Worm (Caenorhabditis elegans) whole organism, mixed stage, embryonic: ENCODE data around the gene let-767.

Source experiments
- M03D4.4 ChIP-seq: sonication (generic microtip); optimal IDR thresholded peaks from 2 replicates; lab custom pipeline; 2017; ENCODE audit warnings: mild to moderate bottlenecking, missing genetic modification characterization, missing compliant biosample characterization
- bed-3 ChIP-seq: fragments of 200-800 bp; sonication (Bioruptor generic); optimal IDR thresholded peaks from 3 replicates; lab custom pipeline; 2018; ENCODE audit warnings: mild to moderate bottlenecking, missing genetic modification characterization, moderate library complexity, missing compliant biosample characterization
- blmp-1 ChIP-seq: fragments of 150-350 bp; optimal IDR thresholded peaks from 2 replicates; lab custom pipeline; 2014; ENCODE audit warnings: missing biosample characterization, missing genetic modification characterization
- ceh-39 ChIP-seq: fragments of 150-350 bp; optimal IDR thresholded peaks from 2 replicates; lab custom pipeline; 2014; ENCODE audit warnings: missing biosample characterization, missing genetic modification characterization
- ceh-83 ChIP-seq: fragments of 200-800 bp; sonication (Bioruptor generic); optimal IDR thresholded peaks from 2 replicates; lab custom pipeline; 2018; ENCODE audit warnings: mild to moderate bottlenecking, missing genetic modification characterization, missing compliant biosample characterization
- ces-1 ChIP-seq: fragments of 150-350 bp; optimal IDR thresholded peaks from 2 replicates; lab custom pipeline; 2014; ENCODE audit warnings: missing biosample characterization, missing genetic modification reagents, missing genetic modification characterization
- cnd-1 ChIP-seq: fragments of 200-800 bp; sonication (Bioruptor generic); optimal IDR thresholded peaks from 2 replicates; lab custom pipeline; 2018; ENCODE audit warnings: mild to moderate bottlenecking, missing genetic modification characterization, missing compliant biosample characterization
- drap-1 ChIP-seq: fragments of 200-800 bp; sonication (Bioruptor generic); optimal IDR thresholded peaks from 3 replicates; lab custom pipeline; 2018; ENCODE audit warnings: mild to moderate bottlenecking, missing genetic modification characterization, missing compliant biosample characterization
- elt-1 ChIP-seq: sonication (generic microtip); optimal IDR thresholded peaks from 2 replicates; lab custom pipeline; 2017; ENCODE audit warnings: missing genetic modification characterization, mild to moderate bottlenecking, missing compliant biosample characterization, antibody characterized with exemption, moderate library complexity, borderline replicate concordance; ENCODE audit not compliant: insufficient read depth
- elt-3 ChIP-seq: fragments of 150-350 bp; optimal IDR thresholded peaks from 2 replicates; lab custom pipeline; 2014; ENCODE audit warnings: missing biosample characterization, missing genetic modification characterization
- flh-1 ChIP-seq: fragments of 200-800 bp; sonication (Bioruptor generic); optimal IDR thresholded peaks from 2 replicates; lab custom pipeline; 2018; ENCODE audit warnings: mild to moderate bottlenecking, missing genetic modification characterization, moderate library complexity, missing compliant biosample characterization
- ham-2 ChIP-seq: fragments of 200-800 bp; sonication (Bioruptor generic); optimal IDR thresholded peaks from 2 replicates; lab custom pipeline; 2018; ENCODE audit warnings: mild to moderate bottlenecking, missing genetic modification characterization, missing compliant biosample characterization
- hlh-1 ChIP-seq: fragments of 150-350 bp; optimal IDR thresholded peaks from 2 replicates; lab custom pipeline; 2014; ENCODE audit warnings: missing biosample characterization, missing genetic modification reagents, missing genetic modification characterization
- lin-13 ChIP-seq: fragments of 150-350 bp; optimal IDR thresholded peaks from 2 replicates; lab custom pipeline; 2014; ENCODE audit warnings: missing biosample characterization, missing genetic modification characterization
- lin-32 ChIP-seq: fragments of 200-800 bp; sonication (Bioruptor generic); optimal IDR thresholded peaks from 2 replicates; lab custom pipeline; 2018; ENCODE audit warnings: mild to moderate bottlenecking, missing genetic modification characterization, missing compliant biosample characterization
- lsy-2 ChIP-seq: fragments of 150-350 bp; optimal IDR thresholded peaks from 2 replicates; lab custom pipeline; 2014; ENCODE audit warnings: missing biosample characterization, missing genetic modification characterization
- mab-5 ChIP-seq: fragments of 150-350 bp; optimal IDR thresholded peaks from 2 replicates; lab custom pipeline; 2014; ENCODE audit warnings: missing biosample characterization, missing genetic modification characterization
- mep-1 ChIP-seq: fragments of 150-350 bp; optimal IDR thresholded peaks from 2 replicates; lab custom pipeline; 2017; ENCODE audit warnings: missing biosample characterization, missing genetic modification reagents, missing genetic modification characterization, inconsistent platforms
- mls-2 ChIP-seq: sonication (generic microtip); optimal IDR thresholded peaks from 2 replicates; lab custom pipeline; 2016; ENCODE audit warnings: mild to moderate bottlenecking, missing genetic modification characterization, moderate library complexity, missing compliant biosample characterization
- nhr-12 ChIP-seq: fragments of 150-350 bp; optimal IDR thresholded peaks from 2 replicates; lab custom pipeline; 2014; ENCODE audit warnings: missing biosample characterization, missing genetic modification characterization
- nhr-2 ChIP-seq: fragments of 150-350 bp; optimal IDR thresholded peaks from 2 replicates; lab custom pipeline; 2014; ENCODE audit warnings: missing biosample characterization, missing genetic modification characterization
- nhr-237 ChIP-seq: fragments of 150-350 bp; optimal IDR thresholded peaks from 2 replicates; lab custom pipeline; 2014; ENCODE audit warnings: missing biosample characterization, missing genetic modification characterization
- nhr-28 ChIP-seq: fragments of 150-350 bp; optimal IDR thresholded peaks from 2 replicates; lab custom pipeline; 2014; ENCODE audit warnings: missing biosample characterization, missing genetic modification characterization
- nhr-76 ChIP-seq: sonication (generic microtip); optimal IDR thresholded peaks from 2 replicates; lab custom pipeline; 2017; ENCODE audit warnings: missing biosample characterization, missing genetic modification characterization
- pha-4 ChIP-seq: fragments of 150-350 bp; optimal IDR thresholded peaks from 2 replicates; lab custom pipeline; 2018; ENCODE audit warnings: missing biosample characterization, missing genetic modification reagents, missing genetic modification characterization
- sem-2 ChIP-seq: fragments of 200-800 bp; sonication (Bioruptor generic); optimal IDR thresholded peaks from 2 replicates; lab custom pipeline; 2018; ENCODE audit warnings: mild to moderate bottlenecking, missing genetic modification characterization, missing compliant biosample characterization
- snpc-4 ChIP-seq: fragments of 150-350 bp; optimal IDR thresholded peaks from 2 replicates; lab custom pipeline; 2014; ENCODE audit warnings: missing biosample characterization, missing genetic modification characterization
- sptf-1 ChIP-seq: sonication (generic microtip); optimal IDR thresholded peaks from 2 replicates; lab custom pipeline; 2017; ENCODE audit warnings: mild to moderate bottlenecking, missing genetic modification characterization, moderate library complexity, missing compliant biosample characterization
- tbx-8 ChIP-seq: fragments of 200-800 bp; sonication (Bioruptor generic); optimal IDR thresholded peaks from 2 replicates; lab custom pipeline; 2018; ENCODE audit warnings: mild to moderate bottlenecking, missing genetic modification characterization, moderate library complexity, missing compliant biosample characterization
- unc-120 ChIP-seq: sonication (generic microtip); optimal IDR thresholded peaks from 2 replicates; lab custom pipeline; 2017; ENCODE audit warnings: missing genetic modification characterization, missing compliant biosample characterization; ENCODE audit not compliant: poor library complexity, severe bottlenecking
- unc-39 ChIP-seq: fragments of 150-350 bp; optimal IDR thresholded peaks from 2 replicates; lab custom pipeline; 2014; ENCODE audit warnings: missing biosample characterization, missing genetic modification characterization
- unc-62 ChIP-seq: fragments of 150-350 bp; optimal IDR thresholded peaks from 2 replicates; lab custom pipeline; 2014; ENCODE audit warnings: missing biosample characterization, missing genetic modification reagents, missing genetic modification characterization
- zip-8 ChIP-seq: fragments of 150-350 bp; optimal IDR thresholded peaks from 2 replicates; lab custom pipeline; 2014; ENCODE audit warnings: missing biosample characterization, missing genetic modification characterization
- ztf-11 ChIP-seq: fragments of 150-350 bp; optimal IDR thresholded peaks from 2 replicates; lab custom pipeline; 2014; ENCODE audit warnings: missing biosample characterization, missing genetic modification characterization

let-767 gene

DNA sequence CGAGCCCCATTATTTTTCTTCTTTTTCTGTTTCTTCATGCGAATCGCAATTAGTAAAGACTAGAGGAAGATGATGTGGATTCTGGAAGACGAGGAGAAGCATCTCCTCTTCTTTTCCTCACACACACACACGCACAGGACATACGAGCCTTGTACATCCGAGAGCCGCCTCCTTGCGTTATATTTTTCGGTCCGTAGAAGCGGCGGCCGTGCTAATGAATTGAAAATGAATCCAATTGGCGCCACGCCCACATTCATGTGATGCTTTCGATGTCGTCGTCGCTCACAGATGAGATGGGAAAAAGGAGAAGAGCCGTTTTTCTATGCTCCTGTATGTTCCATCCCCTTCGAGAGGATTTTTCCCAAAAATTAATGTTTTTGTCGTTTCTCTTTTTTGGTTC is 11.7 kb upstream of the let-767 start:
- TF ChIP-seq unc-120 (tag; lab: Kevin White, UChicago): no peak

DNA sequence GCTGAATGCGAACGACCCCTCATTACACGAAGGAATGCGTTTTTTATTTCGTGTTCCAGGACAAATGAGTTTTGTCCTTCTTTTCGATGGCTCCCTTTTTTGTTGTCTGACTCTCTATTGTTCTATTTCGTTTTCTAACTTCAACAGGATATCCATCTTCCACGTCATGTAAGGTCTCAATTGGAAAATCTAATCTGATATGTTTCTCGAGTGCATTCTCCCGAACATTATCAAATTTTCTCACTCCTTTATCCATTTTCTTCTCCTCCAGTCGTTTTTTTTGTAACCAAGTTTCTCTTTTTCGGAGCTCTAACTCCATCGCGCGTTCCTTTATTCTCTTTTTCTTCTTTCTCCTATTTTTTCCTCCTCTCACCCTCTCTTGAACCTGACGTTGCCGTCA is 10.7 kb upstream of the let-767 start:
- TF ChIP-seq unc-120 (tag; lab: Kevin White, UChicago) (no peak), ham-2 (GFP tag; lab: Kevin White, UChicago) (no peak), mab-5 (no peak), sptf-1 (tag; lab: Kevin White, UChicago) (no peak), ceh-83 (no peak), elt-1 (tag; lab: Kevin White, UChicago) (no peak), unc-39 (tag; lab: Kevin White, UChicago) (no peak), bed-3 (GFP tag; lab: Kevin White, UChicago) (no peak), nhr-28 (tag; lab: Kevin White, UChicago) (no peak), ces-1 (GFP tag; lab: Kevin White, UChicago) (no peak), lsy-2 (tag; lab: Kevin White, UChicago) (no peak), zip-8 (tag; lab: Kevin White, UChicago) (no peak), nhr-2 (tag; lab: Kevin White, UChicago) (no peak), snpc-4 (tag; lab: Kevin White, UChicago) (no peak), nhr-237 (no peak), flh-1 (no peak), nhr-76 (tag; lab: Kevin White, UChicago) (no peak)

DNA sequence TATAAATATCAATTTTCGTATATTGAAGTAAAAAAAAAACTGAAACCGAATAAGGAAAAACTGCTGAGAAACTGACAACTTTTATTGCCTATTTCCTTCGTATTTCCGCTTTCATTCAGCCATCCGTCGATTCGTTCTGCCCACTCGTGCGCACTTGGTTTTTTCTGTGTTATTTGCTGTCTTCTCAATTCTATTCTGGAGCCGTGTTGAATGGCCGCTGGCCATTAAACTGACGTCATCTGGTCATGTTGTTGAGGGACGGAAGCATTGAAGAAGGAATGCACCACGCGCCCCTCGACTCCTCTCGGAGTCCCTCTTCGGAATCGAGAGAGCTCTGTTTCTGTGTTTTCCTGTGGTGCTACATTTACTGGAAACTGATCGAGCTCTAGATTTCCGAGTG is 8.8 kb upstream of the let-767 start:
- no peak for TF ChIP-seq ceh-83
- no peak for TF ChIP-seq hlh-1
- TF ChIP-seq nhr-237: no peak
- TF ChIP-seq nhr-28 (tag; lab: Kevin White, UChicago): no peak
- no peak for TF ChIP-seq lin-13
- TF ChIP-seq elt-3: no peak

DNA sequence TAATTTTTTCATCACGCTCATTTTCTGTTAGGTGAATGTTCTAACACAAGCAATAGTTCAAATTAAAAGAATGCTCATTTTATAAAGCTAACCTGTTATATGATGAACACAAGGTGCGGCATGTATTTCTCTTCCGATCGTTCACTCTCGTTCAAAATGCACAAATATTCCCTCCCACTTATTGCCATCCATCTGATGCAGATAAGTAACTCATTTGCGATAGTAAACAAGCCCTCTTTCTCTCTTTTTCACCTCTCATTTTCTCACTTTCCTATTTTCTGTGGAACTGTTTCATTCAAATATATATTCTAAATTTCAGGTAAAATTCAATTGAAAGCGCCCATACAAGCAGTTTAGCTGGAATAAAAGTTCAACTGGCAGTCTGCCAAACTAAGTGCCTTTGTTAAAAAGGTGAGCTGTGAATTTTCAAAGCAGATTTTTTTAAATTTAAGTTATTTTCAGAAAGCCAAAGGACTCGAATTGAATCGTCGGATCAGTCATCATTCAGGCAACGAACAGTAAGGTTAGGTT is 6.3 kb upstream of the let-767 start, which contains the start of the genes trmt-10C.2 and C56G2.22:
TSS of gene trmt-10C.2 (plus strand) at position 314 of the 531 bp plus-strand sequence.
TSS of gene C56G2.22 (plus strand) at position 481 of the 531 bp plus-strand sequence.
- TF ChIP-seq pha-4 (tag; lab: Kevin White, UChicago) (peak; percentile 41), flh-1 (no peak), ham-2 (GFP tag; lab: Kevin White, UChicago) (no peak)

DNA sequence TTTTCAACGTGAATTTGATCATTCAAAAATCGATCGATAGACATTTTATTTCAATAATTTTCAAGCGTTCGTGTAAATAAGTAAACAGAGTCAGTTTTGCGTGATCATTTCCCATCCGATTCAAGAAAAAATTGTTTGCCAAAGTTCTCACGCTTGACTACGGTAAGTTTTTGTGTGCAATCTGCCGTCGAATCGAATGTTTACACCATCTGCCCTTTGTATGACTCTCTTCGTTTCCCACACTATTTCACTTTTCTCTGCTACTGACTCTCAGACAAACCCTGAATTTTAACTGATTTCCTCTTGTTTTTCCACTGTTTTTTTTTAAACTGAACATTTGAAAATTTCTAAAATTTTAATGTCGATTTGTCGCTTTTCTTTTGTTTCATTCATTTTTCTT is 5.0 kb upstream of the let-767 start:
- TF ChIP-seq cnd-1 (peak; percentile 71), tbx-8 (no peak), blmp-1 (tag; lab: Kevin White, UChicago) (no peak), nhr-2 (tag; lab: Kevin White, UChicago) (no peak), pha-4 (tag; lab: Kevin White, UChicago) (peak; percentile 70), sptf-1 (tag; lab: Kevin White, UChicago) (peak; percentile 61), elt-1 (tag; lab: Kevin White, UChicago) (no peak), nhr-28 (tag; lab: Kevin White, UChicago) (no peak), nhr-12 (tag; lab: Kevin White, UChicago) (no peak), lin-13 (peak; percentile 63), sem-2 (GFP tag; lab: Kevin White, UChicago) (no peak), lin-32 (no peak), elt-3 (peak; percentile 18), ceh-83 (no peak), bed-3 (GFP tag; lab: Kevin White, UChicago) (no peak), mep-1 (tag; lab: Kevin White, UChicago) (peak; percentile 84), ces-1 (GFP tag; lab: Kevin White, UChicago) (peak; percentile 54), ham-2 (GFP tag; lab: Kevin White, UChicago) (no peak), mab-5 (peak; percentile 20), ceh-39 (tag; lab: Kevin White, UChicago) (peak; percentile 56), unc-120 (tag; lab: Kevin White, UChicago) (peak; percentile 32), drap-1 (GFP tag; lab: Kevin White, UChicago) (peak; percentile 52), ztf-11 (tag; lab: Kevin White, UChicago) (no peak), mls-2 (tag; lab: Kevin White, UChicago) (no peak), nhr-76 (tag; lab: Kevin White, UChicago) (no peak), M03D4.4 (tag; lab: Kevin White, UChicago) (no peak), zip-8 (tag; lab: Kevin White, UChicago) (no peak), nhr-237 (peak; percentile 81), lsy-2 (tag; lab: Kevin White, UChicago) (peak; percentile 96), unc-62 (GFP tag; lab: Kevin White, UChicago) (no peak), hlh-1 (peak; percentile 55)
